Fruit fly (Drosophila melanogaster): ENCODE results near the gene Socs16D.
A peak's percentile ranks its signal among the peaks of the same experiment; 100 is the strongest.

The Socs16D gene

dm6 chrX:17826807-17827703 lies at the start of gene Socs16D (continued):
- peak; percentile 29; the same call in 1 of the 2 replicates for TF ChIP-seq lmd (GFP tag; IDR thresholded peaks at IDR 0.05)
- TF ChIP-seq Elba2 (GFP tag; optimal IDR thresholded peaks at IDR 0.05): peak; percentile 99
- no peak for TF ChIP-seq tio (GFP tag; optimal IDR thresholded peaks at IDR 0.05)
- TF ChIP-seq ab (GFP tag; optimal IDR thresholded peaks at IDR 0.05): no peak
- TF ChIP-seq nmo (GFP tag; optimal IDR thresholded peaks at IDR 0.05): peak; percentile 60
- TF ChIP-seq Lpt (GFP tag; optimal IDR thresholded peaks at IDR 0.05): no peak
- no peak for TF ChIP-seq gce (GFP tag; IDR thresholded peaks at IDR 0.05)
- peak; percentile 76 for TF ChIP-seq Ets65A (GFP tag)
- TF ChIP-seq oc (tag; optimal IDR thresholded peaks at IDR 0.05): peak; percentile 53
- peak in 1 of 2 experiments; percentile 46 for TF ChIP-seq bsh (GFP tag; optimal IDR thresholded peaks at IDR 0.05)
- TF ChIP-seq shn (GFP tag; optimal IDR thresholded peaks at IDR 0.05): no peak
- peak; percentile 29 for TF ChIP-seq CG17802 (tag; optimal IDR thresholded peaks at IDR 0.05)
- TF ChIP-seq nom (GFP tag; optimal IDR thresholded peaks at IDR 0.05): peak; percentile 73
- no peak for TF ChIP-seq CG18476 (GFP tag; optimal IDR thresholded peaks at IDR 0.05)
- peak; percentile 35; the same call in 1 of the 2 replicates for TF ChIP-seq Ptx1 (GFP tag; IDR thresholded peaks at IDR 0.05)
- no peak for TF ChIP-seq CG31388 (GFP tag; optimal IDR thresholded peaks at IDR 0.05)
- peak; percentile 35 for TF ChIP-seq Xbp1 (GFP tag; optimal IDR thresholded peaks at IDR 0.05)
- TF ChIP-seq CG3726 (GFP tag; IDR thresholded peaks at IDR 0.05): no peak
- TF ChIP-seq wdn (GFP tag; IDR thresholded peaks at IDR 0.05): no peak
- peak; percentile 13 for TF ChIP-seq CG10462 (GFP tag; optimal IDR thresholded peaks at IDR 0.05)
- peak; percentile 7 for TF ChIP-seq CG10654 (GFP tag; optimal IDR thresholded peaks at IDR 0.05)
- no peak for TF ChIP-seq Gsc (GFP tag; IDR thresholded peaks at IDR 0.05)
- TF ChIP-seq CG7963 (GFP tag; IDR thresholded peaks at IDR 0.05; ENCODE audit: partially characterized antibody): peak; percentile 97
- no peak for TF ChIP-seq ara (GFP tag; IDR thresholded peaks at IDR 0.05)
- peak; percentile 71 for TF ChIP-seq CG10267 (tag; optimal IDR thresholded peaks at IDR 0.05)
- 0 out of 3 replicates have a peak, but pooled peaks have one; percentile 29 for TF ChIP-seq CG2199 (GFP tag; IDR thresholded peaks at IDR 0.05)
- no peak for TF ChIP-seq CG15011 (GFP tag; optimal IDR thresholded peaks at IDR 0.05)
- peak; percentile 43 for TF ChIP-seq CG2712 (tag; optimal IDR thresholded peaks at IDR 0.05)
- peak; percentile 5 for TF ChIP-seq CG8944 (GFP tag; optimal IDR thresholded peaks at IDR 0.05)
- TF ChIP-seq dmrt11E (tag; optimal IDR thresholded peaks at IDR 0.05): no peak
- no peak for TF ChIP-seq cad (GFP tag; optimal IDR thresholded peaks at IDR 0.05)
- TF ChIP-seq CG10321 (GFP tag; IDR thresholded peaks at IDR 0.05): no peak
- TF ChIP-seq Rx (GFP tag; IDR thresholded peaks at IDR 0.05): no peak
- TF ChIP-seq Oli (tag; optimal IDR thresholded peaks at IDR 0.05): no peak
- TF ChIP-seq bbx (GFP tag; IDR thresholded peaks at IDR 0.05; ENCODE audit: partially characterized antibody): peak; percentile 98
- peak; percentile 37 for TF ChIP-seq CG3163 (GFP tag; optimal IDR thresholded peaks at IDR 0.05)
- TF ChIP-seq CG43689 (GFP tag; IDR thresholded peaks at IDR 0.05): no peak
- TF ChIP-seq grau (tag; optimal IDR thresholded peaks at IDR 0.05): peak; percentile 32
- TF ChIP-seq CG14860 (GFP tag; IDR thresholded peaks at IDR 0.05; ENCODE audit: partially characterized antibody): peak; percentile 94
- peak; percentile 38; the same call in 1 of the 3 replicates for TF ChIP-seq CG11560 (tag; IDR thresholded peaks at IDR 0.05)
- TF ChIP-seq tll (GFP tag; optimal IDR thresholded peaks at IDR 0.05): peak in 1 of 2 experiments; percentile 12
- no peak for TF ChIP-seq corto (GFP tag; optimal IDR thresholded peaks at IDR 0.05)
- TF ChIP-seq ewg (GFP tag; optimal IDR thresholded peaks at IDR 0.05): no peak
- TF ChIP-seq CG3407 (GFP tag; optimal IDR thresholded peaks at IDR 0.05): peak; percentile 2
- peak; percentile 95 for TF ChIP-seq sna (GFP tag; IDR thresholded peaks at IDR 0.05; ENCODE audit: partially characterized antibody)
- peak; percentile 40 for TF ChIP-seq CG7786 (GFP tag; optimal IDR thresholded peaks at IDR 0.05)
- TF ChIP-seq CG6689 (GFP tag; IDR thresholded peaks at IDR 0.05): 0 out of 2 replicates have a peak, but pooled peaks have one; percentile 10
- no peak for TF ChIP-seq CG5953 (GFP tag; IDR thresholded peaks at IDR 0.05)
